Worm (Caenorhabditis elegans) whole organism, midembryonic: Measurements from ENCODE around the gene F08D12.3.

Experiments used
- cog-1 ChIP-seq: sonication (generic microtip); optimal IDR thresholded peaks from 2 replicates; lab custom pipeline; 2016; ENCODE audit warnings: missing genetic modification characterization, missing compliant biosample characterization
- flt-1 ChIP-seq: fragments of 200-800 bp; sonication (Bioruptor generic); IDR thresholded peaks from 2 replicates; pipeline ENCODE4 v1.3.6; 2022; ENCODE audit warnings: missing genetic modification characterization, missing compliant biosample characterization
- klf-2 ChIP-seq: fragments of 200-800 bp; sonication (Bioruptor generic); conservative IDR thresholded peaks from 2 replicates; pipeline ENCODE4 v1.3.6; 2022; ENCODE audit warnings: missing genetic modification reagents, missing genetic modification characterization, missing compliant biosample characterization
- med-1 ChIP-seq: sonication (generic microtip); optimal IDR thresholded peaks from 2 replicates; lab custom pipeline; 2017; ENCODE audit warnings: missing genetic modification characterization, mild to moderate bottlenecking, missing compliant biosample characterization, antibody characterized with exemption, missing genetic modification reagents; ENCODE audit not compliant: insufficient read depth
- ref-1 ChIP-seq: fragments of 200-800 bp; sonication (Bioruptor generic); conservative IDR thresholded peaks from 2 replicates; pipeline ENCODE4 v1.3.6; 2022; ENCODE audit warnings: missing genetic modification reagents, missing genetic modification characterization, missing compliant biosample characterization
- ztf-29 ChIP-seq: fragments of 200-800 bp; sonication (Bioruptor generic); IDR thresholded peaks from 2 replicates; pipeline ENCODE4 v1.3.6; 2022; ENCODE audit warnings: missing genetic modification reagents, missing genetic modification characterization, missing compliant biosample characterization

DNA sequence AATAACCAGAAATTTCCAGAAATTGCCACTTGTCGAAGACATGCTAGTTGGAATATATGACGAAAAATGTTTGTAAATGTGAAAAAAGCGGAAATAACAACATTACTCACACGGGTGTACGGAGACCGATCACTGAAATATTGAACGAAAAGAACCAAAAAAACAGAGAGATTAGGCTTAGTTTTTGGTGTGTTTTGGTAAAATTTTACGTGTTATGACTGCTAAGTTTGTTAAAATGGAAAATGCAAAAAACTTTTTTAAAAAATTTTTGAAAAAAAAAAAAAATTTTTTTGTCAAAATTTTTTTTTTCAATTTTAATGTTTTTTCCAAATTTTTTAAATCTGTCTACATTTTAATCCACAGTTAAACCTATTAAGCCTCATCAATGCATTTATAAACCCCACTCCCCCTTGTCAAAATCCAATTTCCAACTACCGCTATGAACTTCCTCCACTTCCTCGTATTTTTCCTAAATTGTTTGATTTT is 43.1 kb downstream of the F08D12.3 start, which contains the start of the genes fut-4 and K12H6.10:
- TF ChIP-seq flt-1 (GFP tag; lab: Robert Waterston, UW) (no peak), cog-1 (tag; lab: Kevin White, UChicago) (no peak), ref-1 (GFP tag; lab: Robert Waterston, UW) (no peak), ztf-29 (GFP tag; lab: Robert Waterston, UW) (no peak), klf-2 (GFP tag; lab: Robert Waterston, UW) (no peak), med-1 (GFP tag; lab: Kevin White, UChicago) (no peak)
